Fruit fly (Drosophila melanogaster): ENCODE measurements around the gene MED14.

dm6 chr3L:618347-619272 lies 25.6 kb downstream of the MED14 start:
- TF ChIP-seq psq (optimal IDR thresholded peaks at IDR 0.05) (no peak), CG8478 (optimal IDR thresholded peaks at IDR 0.05) (no peak)
